Worm (Caenorhabditis elegans) whole organism, L1 larva: ENCODE results near the gene col-80.

Source experiments
- aly-2 ChIP-seq: fragments of 150-350 bp; optimal IDR thresholded peaks from 2 replicates; lab custom pipeline; 2014; ENCODE audit warnings: missing biosample characterization, missing genetic modification characterization
- elt-2 ChIP-seq: sonication (generic microtip); optimal IDR thresholded peaks from 2 replicates; lab custom pipeline; 2016; ENCODE audit warnings: missing genetic modification characterization, mild to moderate bottlenecking, inconsistent platforms, missing compliant biosample characterization, missing genetic modification reagents
- elt-3 ChIP-seq, 6 experiments: fragments of 150-350 bp in 1 of 6; sonication (generic microtip); optimal IDR thresholded peaks; 2 replicates each; lab custom pipeline; 2017 to 2018; ENCODE audit warnings: missing biosample characterization in 6 of 6, missing genetic modification characterization in 6 of 6, inconsistent platforms in 1 of 6
- lir-3 ChIP-seq: sonication (generic microtip); optimal IDR thresholded peaks from 2 replicates; lab custom pipeline; 2016; ENCODE audit warnings: mild to moderate bottlenecking, missing genetic modification characterization, moderate library complexity, missing compliant biosample characterization; ENCODE audit not compliant: poor library complexity
- nhr-12 ChIP-seq: sonication (generic microtip); optimal IDR thresholded peaks from 2 replicates; lab custom pipeline; 2017; ENCODE audit warnings: missing biosample characterization, missing genetic modification characterization
- nhr-76 ChIP-seq: sonication (generic microtip); optimal IDR thresholded peaks from 2 replicates; lab custom pipeline; 2017; ENCODE audit warnings: missing biosample characterization, missing genetic modification characterization
- pqm-1 ChIP-seq: sonication (generic microtip); optimal IDR thresholded peaks from 3 replicates; lab custom pipeline; 2017; ENCODE audit warnings: missing biosample characterization, missing genetic modification characterization
- snpc-4 ChIP-seq: fragments of 150-350 bp; optimal IDR thresholded peaks from 2 replicates; lab custom pipeline; 2014; ENCODE audit warnings: missing biosample characterization, missing genetic modification characterization
- unc-30 ChIP-seq: sonication (generic microtip); optimal IDR thresholded peaks from 2 replicates; lab custom pipeline; 2017; ENCODE audit warnings: missing biosample characterization, missing genetic modification characterization
- ztf-11 ChIP-seq, 2 experiments: sonication (generic microtip); optimal IDR thresholded peaks; 2 replicates each; lab custom pipeline; 2016 to 2017; ENCODE audit warnings: missing genetic modification characterization in 2 of 2, missing biosample characterization in 1 of 2, missing compliant biosample characterization in 1 of 2

DNA sequence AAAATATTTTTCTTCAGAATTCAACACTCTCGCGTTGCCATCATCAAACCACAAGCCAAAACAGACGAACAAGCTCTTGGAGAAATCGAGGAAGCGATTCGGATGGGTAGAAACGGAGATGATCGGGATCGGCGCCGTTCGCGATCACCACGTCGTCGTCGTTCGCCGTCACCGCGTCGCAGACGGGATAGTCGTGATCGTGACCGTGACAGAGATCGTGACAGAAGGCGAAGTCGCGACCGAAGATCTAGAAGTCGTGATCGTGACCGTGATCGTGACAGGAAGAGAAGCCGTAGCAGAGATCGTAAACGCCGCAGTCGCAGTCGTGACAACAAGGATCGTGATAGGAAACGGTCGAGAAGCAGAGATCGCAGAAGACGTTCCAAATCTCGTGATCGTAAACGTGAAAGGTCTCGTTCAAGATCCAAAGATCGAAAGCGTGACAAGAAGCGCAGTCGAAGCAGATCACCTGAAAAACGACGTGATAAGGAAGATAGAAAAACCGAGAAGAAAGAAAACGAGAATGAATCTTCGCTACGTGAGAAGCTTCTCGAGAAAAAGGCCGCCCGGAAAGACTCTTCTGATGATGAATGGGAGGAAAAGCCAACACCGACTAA lies 45.4 kb upstream of the col-80 start:
- TF ChIP-seq pqm-1: no peak
- TF ChIP-seq elt-3 (tag; optimal IDR thresholded peaks at IDR 0.05; lab: Kevin White, UChicago): no peak
- TF ChIP-seq unc-30: no peak
- no peak for TF ChIP-seq elt-2
- TF ChIP-seq nhr-12 (tag; lab: Kevin White, UChicago): no peak
- no peak for TF ChIP-seq lir-3 (tag; lab: Kevin White, UChicago)
- TF ChIP-seq aly-2: no peak
- no peak for TF ChIP-seq nhr-76 (tag; lab: Kevin White, UChicago)
- no peak for TF ChIP-seq ztf-11 (tag; optimal IDR thresholded peaks at IDR 0.05; lab: Kevin White, UChicago)
- no peak for TF ChIP-seq snpc-4 (tag; lab: Kevin White, UChicago)
